Worm (Caenorhabditis elegans) whole organism, midembryonic: ENCODE data around the gene Y70C5A.4.

Experiments
- T22C8.4 ChIP-seq: fragments of 200-800 bp; sonication (Bioruptor generic); IDR thresholded peaks from 2 replicates; pipeline ENCODE4 v1.3.6; 2022; ENCODE audit warnings: missing genetic modification characterization, missing compliant biosample characterization
- cog-1 ChIP-seq: sonication (generic microtip); optimal IDR thresholded peaks from 2 replicates; lab custom pipeline; 2016; ENCODE audit warnings: missing genetic modification characterization, missing compliant biosample characterization
- flt-1 ChIP-seq: fragments of 200-800 bp; sonication (Bioruptor generic); IDR thresholded peaks from 2 replicates; pipeline ENCODE4 v1.3.6; 2022; ENCODE audit warnings: missing genetic modification characterization, missing compliant biosample characterization
- klf-2 ChIP-seq: fragments of 200-800 bp; sonication (Bioruptor generic); conservative IDR thresholded peaks from 2 replicates; pipeline ENCODE4 v1.3.6; 2022; ENCODE audit warnings: missing genetic modification reagents, missing genetic modification characterization, missing compliant biosample characterization
- med-1 ChIP-seq: sonication (generic microtip); optimal IDR thresholded peaks from 2 replicates; lab custom pipeline; 2017; ENCODE audit warnings: missing genetic modification characterization, mild to moderate bottlenecking, missing compliant biosample characterization, antibody characterized with exemption, missing genetic modification reagents; ENCODE audit not compliant: insufficient read depth
- ref-1 ChIP-seq: fragments of 200-800 bp; sonication (Bioruptor generic); conservative IDR thresholded peaks from 2 replicates; pipeline ENCODE4 v1.3.6; 2022; ENCODE audit warnings: missing genetic modification reagents, missing genetic modification characterization, missing compliant biosample characterization
- tab-1 ChIP-seq: fragments of 200-800 bp; sonication (Bioruptor generic); IDR thresholded peaks from 2 replicates; pipeline ENCODE4 v1.3.6; 2022; ENCODE audit warnings: missing genetic modification characterization, missing compliant biosample characterization
- ztf-23 ChIP-seq: fragments of 200-800 bp; sonication (Bioruptor generic); IDR thresholded peaks from 2 replicates; pipeline ENCODE4 v1.3.6; 2022; ENCODE audit warnings: missing genetic modification reagents, missing genetic modification characterization, missing compliant biosample characterization
- ztf-29 ChIP-seq: fragments of 200-800 bp; sonication (Bioruptor generic); IDR thresholded peaks from 2 replicates; pipeline ENCODE4 v1.3.6; 2022; ENCODE audit warnings: missing genetic modification reagents, missing genetic modification characterization, missing compliant biosample characterization

Gene Y70C5A.4

ce11 chrV:16604301-16604700 lies 13.3 kb upstream of the Y70C5A.4 start:
- TF ChIP-seq ref-1 (GFP tag; lab: Robert Waterston, UW) (no peak), T22C8.4 (GFP tag; lab: Robert Waterston, UW) (no peak), klf-2 (GFP tag; lab: Robert Waterston, UW) (no peak), cog-1 (tag; lab: Kevin White, UChicago) (no peak), ztf-29 (GFP tag; lab: Robert Waterston, UW) (no peak), med-1 (no peak), flt-1 (no peak), tab-1 (no peak)

- TF ChIP-seq ztf-29 (GFP tag; lab: Robert Waterston, UW) = no peak
- TF ChIP-seq klf-2 (GFP tag; lab: Robert Waterston, UW) = no peak
- no peak for TF ChIP-seq ref-1 (GFP tag; lab: Robert Waterston, UW)
- no peak for TF ChIP-seq T22C8.4 (GFP tag; lab: Robert Waterston, UW)
- TF ChIP-seq ztf-23 (GFP tag; lab: Robert Waterston, UW) = no peak
- TF ChIP-seq med-1 = no peak
These were observed 12.1 kb upstream of the Y70C5A.4 start for ce11 chrV:16605463-16605862.

ce11 chrV:16606313-16606712 lies 11.2 kb upstream of the Y70C5A.4 start, which contains the start of gene Y32B12C.1:
Gene Y32B12C.1, plus strand, starts transcription at chrV:16606613.
- TF ChIP-seq ztf-23 (GFP tag; lab: Robert Waterston, UW) (no peak), tab-1 (no peak), cog-1 (tag; lab: Kevin White, UChicago) (no peak), med-1 (no peak), T22C8.4 (GFP tag; lab: Robert Waterston, UW) (no peak), flt-1 (no peak), ref-1 (GFP tag; lab: Robert Waterston, UW) (no peak), klf-2 (GFP tag; lab: Robert Waterston, UW) (no peak), ztf-29 (GFP tag; lab: Robert Waterston, UW) (no peak)

ce11 chrV:16608478-16608877 lies 9.1 kb upstream of the Y70C5A.4 start:
- TF ChIP-seq cog-1 (tag; lab: Kevin White, UChicago) (no peak), flt-1 (no peak), ztf-23 (GFP tag; lab: Robert Waterston, UW) (no peak)

ce11 chrV:16610094-16610493 lies 7.5 kb upstream of the Y70C5A.4 start:
- TF ChIP-seq T22C8.4 (GFP tag; lab: Robert Waterston, UW) (no peak), flt-1 (no peak), ref-1 (GFP tag; lab: Robert Waterston, UW) (no peak), med-1 (no peak), ztf-29 (GFP tag; lab: Robert Waterston, UW) (no peak)

ce11 chrV:16610791-16611385 lies 6.7 kb upstream of the Y70C5A.4 start, which contains the start of gene srw-54:
Gene srw-54, plus strand, starts transcription at chrV:16611335.
- TF ChIP-seq cog-1 (tag; lab: Kevin White, UChicago) (no peak), tab-1 (no peak), T22C8.4 (GFP tag; lab: Robert Waterston, UW) (no peak), ztf-29 (GFP tag; lab: Robert Waterston, UW) (no peak), flt-1 (no peak), ztf-23 (GFP tag; lab: Robert Waterston, UW) (no peak), ref-1 (GFP tag; lab: Robert Waterston, UW) (no peak), med-1 (no peak), klf-2 (GFP tag; lab: Robert Waterston, UW) (no peak)

ce11 chrV:16620874-16621273 lies 3.3 kb downstream of the Y70C5A.4 start, which contains the start of gene Y70C5A.3:
Gene Y70C5A.3, minus strand, starts transcription at chrV:16620923.
- no peak for TF ChIP-seq cog-1 (tag; lab: Kevin White, UChicago)
- no peak for TF ChIP-seq ref-1 (GFP tag; lab: Robert Waterston, UW)
- no peak for TF ChIP-seq tab-1
- TF ChIP-seq klf-2 (GFP tag; lab: Robert Waterston, UW) = no peak
- no peak for TF ChIP-seq ztf-23 (GFP tag; lab: Robert Waterston, UW)
- TF ChIP-seq flt-1 = no peak
- TF ChIP-seq med-1 = no peak
- TF ChIP-seq T22C8.4 (GFP tag; lab: Robert Waterston, UW) = no peak
- TF ChIP-seq ztf-29 (GFP tag; lab: Robert Waterston, UW) = no peak

- TF ChIP-seq T22C8.4 (GFP tag; lab: Robert Waterston, UW) (no peak), flt-1 (peak; percentile 84), cog-1 (tag; lab: Kevin White, UChicago) (no peak), ztf-29 (GFP tag; lab: Robert Waterston, UW) (no peak), ref-1 (GFP tag; lab: Robert Waterston, UW) (peak; percentile 52; the same call in 1 of the 2 replicates), ztf-23 (GFP tag; lab: Robert Waterston, UW) (no peak), tab-1 (peak; percentile 71; the same call in 1 of the 2 replicates), med-1 (no peak), klf-2 (GFP tag; lab: Robert Waterston, UW) (no peak)
These were observed 4.3 kb downstream of the Y70C5A.4 start for ce11 chrV:16621894-16622293.

ce11 chrV:16622754-16623261 lies 5.2 kb downstream of the Y70C5A.4 start, which contains the start of gene Y70C5A.2:
Gene Y70C5A.2, minus strand, starts transcription at chrV:16623211.
- TF ChIP-seq ztf-23 (GFP tag; lab: Robert Waterston, UW) = no peak
- TF ChIP-seq cog-1 (tag; lab: Kevin White, UChicago) = no peak
- TF ChIP-seq T22C8.4 (GFP tag; lab: Robert Waterston, UW) = no peak
- TF ChIP-seq tab-1 = no peak
- no peak for TF ChIP-seq klf-2 (GFP tag; lab: Robert Waterston, UW)
- no peak for TF ChIP-seq ref-1 (GFP tag; lab: Robert Waterston, UW)
- TF ChIP-seq med-1 = no peak
- no peak for TF ChIP-seq ztf-29 (GFP tag; lab: Robert Waterston, UW)
- TF ChIP-seq flt-1 = no peak

ce11 chrV:16627962-16628361 lies 10.4 kb downstream of the Y70C5A.4 start, which contains the start of gene oac-53:
Gene oac-53, minus strand, starts transcription at chrV:16627970.
- no peak for TF ChIP-seq cog-1 (tag; lab: Kevin White, UChicago)
- TF ChIP-seq med-1 = no peak
- no peak for TF ChIP-seq tab-1
- TF ChIP-seq T22C8.4 (GFP tag; lab: Robert Waterston, UW) = no peak
- TF ChIP-seq flt-1 = no peak
- TF ChIP-seq klf-2 (GFP tag; lab: Robert Waterston, UW) = no peak
- no peak for TF ChIP-seq ztf-23 (GFP tag; lab: Robert Waterston, UW)
- TF ChIP-seq ztf-29 (GFP tag; lab: Robert Waterston, UW) = no peak
- TF ChIP-seq ref-1 (GFP tag; lab: Robert Waterston, UW) = no peak
